Fruit fly (Drosophila melanogaster): Measurements from ENCODE around the gene Yp3.

- TF ChIP-seq kay (GFP tag; ENCODE audit: borderline replicate concordance), result no peak
- TF ChIP-seq cic (GFP tag; optimal IDR thresholded peaks at IDR 0.05), result peak; percentile 56
- peak; percentile 78 for TF ChIP-seq CG14711 (tag; optimal IDR thresholded peaks at IDR 0.05)
- peak; percentile 73 for TF ChIP-seq toe (GFP tag; optimal IDR thresholded peaks at IDR 0.05)
- peak; percentile 87 for TF ChIP-seq pad (GFP tag; optimal IDR thresholded peaks at IDR 0.05)
- peak; percentile 83 for TF ChIP-seq CG7045 (GFP tag; optimal IDR thresholded peaks at IDR 0.05)
- peak; percentile 82 for TF ChIP-seq CG5204 (GFP tag; optimal IDR thresholded peaks at IDR 0.05)
- peak; percentile 91 for TF ChIP-seq CG7101 (tag; optimal IDR thresholded peaks at IDR 0.05)
- TF ChIP-seq CG11617 (GFP tag; optimal IDR thresholded peaks at IDR 0.05), result peak; percentile 87
Observed at dm6 chrX:13762372-13762883, 3.1 kb downstream of the Yp3 start, which contains the start of gene rdgB.
